Worm (Caenorhabditis elegans) whole organism, dauer: ENCODE measurements around the gene larp-1.
"Not testable (repeated sequence)": the region's sequence is repeated elsewhere in the genome, so short reads cannot be mapped to it uniquely, and the experiment has no call there.

Experiments
- unc-62 ChIP-seq: sonication (generic microtip); optimal IDR thresholded peaks from 2 replicates; lab custom pipeline; 2017; ENCODE audit warnings: missing biosample characterization, missing genetic modification reagents, missing genetic modification characterization

Gene larp-1

ce11 chrIII:4984444-4985086 lies 32.9 kb downstream of the larp-1 start, which contains the start of gene C27F2.7:
Gene C27F2.7 (minus strand): TSS chrIII:4984494.
- no peak for TF ChIP-seq unc-62 (GFP tag; lab: Kevin White, UChicago)

ce11 chrIII:4983961-4984360 lies 33.5 kb downstream of the larp-1 start:
- TF ChIP-seq unc-62 (GFP tag; lab: Kevin White, UChicago) = no peak

ce11 chrIII:4980367-4980766 lies 37.1 kb downstream of the larp-1 start, which contains the start of gene C27F2.6:
Gene C27F2.6 (minus strand): TSS chrIII:4980467.
- TF ChIP-seq unc-62 (GFP tag; lab: Kevin White, UChicago) = not testable (repeated sequence)

ce11 chrIII:4968146-4968545 lies 49.3 kb downstream of the larp-1 start:
- no peak for TF ChIP-seq unc-62 (GFP tag; lab: Kevin White, UChicago)

- no peak for TF ChIP-seq unc-62 (GFP tag; lab: Kevin White, UChicago)
These were observed 50.2 kb downstream of the larp-1 start for ce11 chrIII:4967236-4967635.

- TF ChIP-seq unc-62 (GFP tag; lab: Kevin White, UChicago) = no peak
These were observed 52.2 kb downstream of the larp-1 start, which contains the start of gene nca-2 for ce11 chrIII:4965271-4965670. Gene nca-2 (plus strand): TSS chrIII:4965571.

ce11 chrIII:4962886-4963285 lies 54.6 kb downstream of the larp-1 start, which contains the start of gene C27F2.9:
Gene C27F2.9 (minus strand): TSS chrIII:4963044.
- no peak for TF ChIP-seq unc-62 (GFP tag; lab: Kevin White, UChicago)

- no peak for TF ChIP-seq unc-62 (GFP tag; lab: Kevin White, UChicago)
These were observed 55.1 kb downstream of the larp-1 start, which contains the start of gene vps-22 for ce11 chrIII:4962393-4962792. Gene vps-22 (minus strand): TSS chrIII:4962493.

ce11 chrIII:4961281-4961680 lies 56.2 kb downstream of the larp-1 start:
- TF ChIP-seq unc-62 (GFP tag; lab: Kevin White, UChicago) = no peak

ce11 chrIII:4960204-4960603 lies 57.2 kb downstream of the larp-1 start, which contains the start of gene C27F2.4:
Gene C27F2.4 (minus strand): TSS chrIII:4960304.
- no peak for TF ChIP-seq unc-62 (GFP tag; lab: Kevin White, UChicago)
